Fruit fly (Drosophila melanogaster) whole organism, embryonic: ENCODE results near the gene CG31515.
A peak's percentile ranks its signal among the peaks of the same experiment; 100 is the strongest.

Experiments
- B-H2 ChIP-seq: fragments of 200-800 bp; sonication (Bioruptor generic); optimal IDR thresholded peaks from 2 replicates; lab custom pipeline; 2018; ENCODE audit warnings: missing biosample characterization, mild to moderate bottlenecking, missing genetic modification characterization
- BEAF-32 ChIP-seq: fragments of 200-800 bp; sonication (Bioruptor generic); optimal IDR thresholded peaks from 3 replicates; lab custom pipeline; 2017; ENCODE audit warnings: missing biosample characterization, missing genetic modification characterization, mild to moderate bottlenecking, moderate library complexity, missing genetic modification reagents
- CG10274 ChIP-seq: fragments of 200-800 bp; sonication (Bioruptor generic); optimal IDR thresholded peaks from 3 replicates; lab custom pipeline; 2017; ENCODE audit warnings: missing biosample characterization, mild to moderate bottlenecking, missing genetic modification characterization
- CG10431 ChIP-seq: fragments of 200-800 bp; sonication (Bioruptor generic); optimal IDR thresholded peaks from 3 replicates; lab custom pipeline; 2018; ENCODE audit warnings: missing biosample characterization, mild to moderate bottlenecking, missing genetic modification characterization
- CG10565 ChIP-seq: fragments of 200-800 bp; sonication (Bioruptor generic); optimal IDR thresholded peaks from 3 replicates; lab custom pipeline; 2016; ENCODE audit warnings: missing biosample characterization, mild to moderate bottlenecking, missing genetic modification characterization
- CG11695 ChIP-seq: fragments of 200-800 bp; sonication (Bioruptor generic); IDR thresholded peaks from 3 replicates; pipeline ENCODE4 v1.3.6; 2022; ENCODE audit warnings: missing biosample characterization, missing genetic modification characterization
- CG15514 ChIP-seq: fragments of 200-800 bp; sonication (Bioruptor generic); optimal IDR thresholded peaks from 3 replicates; lab custom pipeline; 2017; ENCODE audit warnings: missing biosample characterization, missing genetic modification characterization, mild to moderate bottlenecking, moderate library complexity, missing genetic modification reagents
- CG1603 ChIP-seq: fragments of 200-800 bp; sonication (Bioruptor generic); optimal IDR thresholded peaks from 2 replicates; lab custom pipeline; 2019; ENCODE audit warnings: missing biosample characterization, mild to moderate bottlenecking, missing genetic modification characterization, moderate library complexity
- CG16863 ChIP-seq: fragments of 200-800 bp; sonication (Bioruptor generic); optimal IDR thresholded peaks from 3 replicates; lab custom pipeline; 2016; ENCODE audit warnings: missing biosample characterization, missing genetic modification characterization
- CG17186 ChIP-seq: fragments of 200-800 bp; sonication (Bioruptor generic); optimal IDR thresholded peaks from 3 replicates; lab custom pipeline; 2017; ENCODE audit warnings: missing biosample characterization, missing genetic modification reagents, missing genetic modification characterization
- CG17359 ChIP-seq: fragments of 200-800 bp; sonication (Bioruptor generic); optimal IDR thresholded peaks from 3 replicates; lab custom pipeline; 2018; ENCODE audit warnings: missing biosample characterization, mild to moderate bottlenecking, missing genetic modification characterization, moderate library complexity
- CG17361 ChIP-seq: fragments of 200-800 bp; sonication (Bioruptor generic); IDR thresholded peaks from 3 replicates; pipeline ENCODE4 v1.3.6; 2022; ENCODE audit warnings: missing biosample characterization, missing genetic modification characterization
- CG18011 ChIP-seq: fragments of 200-800 bp; sonication (Bioruptor generic); optimal IDR thresholded peaks from 2 replicates; lab custom pipeline; 2017; ENCODE audit warnings: missing biosample characterization, missing genetic modification characterization, mild to moderate bottlenecking, moderate library complexity, missing genotype
- CG3995 ChIP-seq: fragments of 200-800 bp; sonication (Bioruptor generic); optimal IDR thresholded peaks from 3 replicates; lab custom pipeline; 2016; ENCODE audit warnings: missing biosample characterization, missing genetic modification characterization
- CG4282 ChIP-seq: fragments of 200-800 bp; sonication (Bioruptor generic); optimal IDR thresholded peaks from 2 replicates; lab custom pipeline; 2016; ENCODE audit warnings: missing biosample characterization, missing genetic modification characterization
- CG4328 ChIP-seq: fragments of 200-800 bp; sonication (Bioruptor generic); optimal IDR thresholded peaks from 3 replicates; lab custom pipeline; 2017; ENCODE audit warnings: missing biosample characterization, missing genetic modification reagents, missing genetic modification characterization
- CG43689 ChIP-seq: fragments of 200-800 bp; sonication (Bioruptor generic); IDR thresholded peaks from 2 replicates; pipeline ENCODE4 v1.3.6; 2022; ENCODE audit warnings: missing biosample characterization, missing genetic modification characterization
- CG4707 ChIP-seq: fragments of 200-800 bp; sonication (Bioruptor generic); optimal IDR thresholded peaks from 2 replicates; lab custom pipeline; 2018; ENCODE audit warnings: missing biosample characterization, mild to moderate bottlenecking, missing genetic modification characterization, moderate library complexity
- CG6765 ChIP-seq: fragments of 200-800 bp; sonication (Bioruptor generic); optimal IDR thresholded peaks from 3 replicates; lab custom pipeline; 2017; ENCODE audit warnings: missing biosample characterization, mild to moderate bottlenecking, missing genetic modification characterization
- CG7271 ChIP-seq: fragments of 200-800 bp; sonication (Bioruptor generic); optimal IDR thresholded peaks from 2 replicates; lab custom pipeline; 2018; ENCODE audit warnings: missing biosample characterization, mild to moderate bottlenecking, missing genetic modification characterization, moderate library complexity
- CG7357 ChIP-seq: fragments of 200-800 bp; sonication (Bioruptor generic); IDR thresholded peaks from 3 replicates; pipeline ENCODE4 v1.3.6; 2022; ENCODE audit warnings: missing biosample characterization, missing genetic modification characterization
- CG7745 ChIP-seq: fragments of 200-800 bp; sonication (Bioruptor generic); optimal IDR thresholded peaks from 2 replicates; lab custom pipeline; 2018; ENCODE audit warnings: missing biosample characterization, mild to moderate bottlenecking, missing genetic modification characterization, moderate library complexity
- CG8388 ChIP-seq: fragments of 200-800 bp; sonication (Bioruptor generic); optimal IDR thresholded peaks from 2 replicates; lab custom pipeline; 2019; ENCODE audit warnings: missing biosample characterization, mild to moderate bottlenecking, missing genetic modification characterization, moderate library complexity
- Dfd ChIP-seq, 2 experiments: fragments of >200 bp; optimal IDR thresholded peaks; 2 replicates each; lab custom pipeline; 2017; ENCODE audit warnings: missing biosample characterization in 2 of 2, missing genetic modification characterization in 2 of 2
- Fer1 ChIP-seq: fragments of 200-800 bp; sonication (Bioruptor generic); optimal IDR thresholded peaks from 2 replicates; lab custom pipeline; 2017; ENCODE audit warnings: missing biosample characterization, mild to moderate bottlenecking, missing genetic modification characterization
- Gug ChIP-seq: fragments of 200-800 bp; sonication (Bioruptor generic); IDR thresholded peaks from 4 replicates; pipeline ENCODE4 v1.3.6; 2022; ENCODE audit warnings: missing biosample characterization, missing genetic modification characterization
- Nf-YB ChIP-seq: fragments of 200-800 bp; sonication (Bioruptor generic); optimal IDR thresholded peaks from 3 replicates; lab custom pipeline; 2019; ENCODE audit warnings: missing biosample characterization, mild to moderate bottlenecking, missing genetic modification characterization, moderate library complexity
- Nf-YC ChIP-seq: fragments of 200-800 bp; optimal IDR thresholded peaks from 3 replicates; lab custom pipeline; 2019; ENCODE audit warnings: missing biosample characterization, mild to moderate bottlenecking, missing genetic modification characterization, moderate library complexity
- Stat92E ChIP-seq, 3 experiments: fragments of >200 bp in 2 of 3; fragments of 200-800 bp in 1 of 3; sonication (Bioruptor generic) in 1 of 3; optimal IDR thresholded peaks; 2 replicates each; lab custom pipeline; 2017 to 2019; ENCODE audit warnings: missing biosample characterization in 3 of 3, missing genetic modification characterization in 3 of 3, mild to moderate bottlenecking in 1 of 3, moderate library complexity in 1 of 3
- Xrp1 ChIP-seq: fragments of 200-800 bp; sonication (Bioruptor generic); IDR thresholded peaks from 2 replicates; pipeline ENCODE4 v1.3.6; 2022; ENCODE audit warnings: missing biosample characterization, missing genetic modification characterization
- dm ChIP-seq: fragments of 200-800 bp; sonication (Bioruptor generic); optimal IDR thresholded peaks from 3 replicates; lab custom pipeline; 2016; ENCODE audit warnings: missing biosample characterization, missing genetic modification characterization
- dysf ChIP-seq: fragments of 200-800 bp; sonication (Bioruptor generic); IDR thresholded peaks from 3 replicates; pipeline ENCODE4 v1.3.6; 2022; ENCODE audit warnings: missing biosample characterization, missing genetic modification characterization
- ewg ChIP-seq: fragments of 200-800 bp; sonication (Bioruptor generic); optimal IDR thresholded peaks from 3 replicates; lab custom pipeline; 2017; ENCODE audit warnings: mild to moderate bottlenecking, missing biosample characterization, missing genetic modification reagents, missing genetic modification characterization
- exex ChIP-seq: fragments of 200-800 bp; sonication (Bioruptor generic); optimal IDR thresholded peaks from 4 replicates; lab custom pipeline; 2018; ENCODE audit warnings: missing biosample characterization, mild to moderate bottlenecking, missing genetic modification characterization, moderate library complexity
- fd3F ChIP-seq: fragments of 200-800 bp; sonication (Bioruptor generic); optimal IDR thresholded peaks from 2 replicates; lab custom pipeline; 2018; ENCODE audit warnings: missing biosample characterization, mild to moderate bottlenecking, missing genetic modification characterization, moderate library complexity
- hbn ChIP-seq: fragments of 200-800 bp; sonication (Bioruptor generic); IDR thresholded peaks from 2 replicates; pipeline ENCODE4 v1.3.6; 2022; ENCODE audit warnings: missing biosample characterization, missing genetic modification characterization; ENCODE audit not compliant: partially characterized antibody
- kah ChIP-seq: fragments of 200-800 bp; sonication (Bioruptor generic); optimal IDR thresholded peaks from 2 replicates; lab custom pipeline; 2018; ENCODE audit warnings: missing biosample characterization, mild to moderate bottlenecking, missing genetic modification characterization
- nau ChIP-seq: fragments of 200-800 bp; sonication (Bioruptor generic); optimal IDR thresholded peaks from 3 replicates; lab custom pipeline; 2017; ENCODE audit warnings: missing biosample characterization, mild to moderate bottlenecking, missing genetic modification characterization, missing genetic modification reagents
- nmo ChIP-seq: fragments of 200-800 bp; sonication (Bioruptor generic); optimal IDR thresholded peaks from 2 replicates; lab custom pipeline; 2018; ENCODE audit warnings: missing biosample characterization, mild to moderate bottlenecking, missing genetic modification characterization, moderate library complexity
- odd ChIP-seq: fragments of 200-800 bp; sonication (Bioruptor generic); optimal IDR thresholded peaks from 2 replicates; lab custom pipeline; 2017; ENCODE audit warnings: missing biosample characterization, mild to moderate bottlenecking, missing genetic modification characterization
- org-1 ChIP-seq: fragments of 200-800 bp; sonication (Bioruptor generic); optimal IDR thresholded peaks from 2 replicates; lab custom pipeline; 2017; ENCODE audit warnings: missing biosample characterization, missing genetic modification characterization
- pfk ChIP-seq: fragments of 200-800 bp; sonication (Bioruptor generic); optimal IDR thresholded peaks from 2 replicates; lab custom pipeline; 2018; ENCODE audit warnings: missing biosample characterization, mild to moderate bottlenecking, missing genetic modification characterization, moderate library complexity
- pros ChIP-seq: fragments of 200-800 bp; sonication (Bioruptor generic); optimal IDR thresholded peaks from 3 replicates; lab custom pipeline; 2019; ENCODE audit warnings: missing biosample characterization, mild to moderate bottlenecking, missing genetic modification characterization, moderate library complexity
- seq ChIP-seq: fragments of 200-800 bp; sonication (Bioruptor generic); IDR thresholded peaks from 2 replicates; pipeline ENCODE4 v1.3.6; 2022; ENCODE audit warnings: missing biosample characterization, missing genetic modification characterization
- slp2 ChIP-seq: fragments of 200-800 bp; sonication (Bioruptor generic); optimal IDR thresholded peaks from 2 replicates; lab custom pipeline; 2016; ENCODE audit warnings: missing biosample characterization, missing genetic modification characterization
- sug ChIP-seq: fragments of 200-800 bp; optimal IDR thresholded peaks from 2 replicates; lab custom pipeline; 2019; ENCODE audit warnings: missing biosample characterization, mild to moderate bottlenecking, missing genetic modification characterization, moderate library complexity
- trem ChIP-seq: fragments of 200-800 bp; optimal IDR thresholded peaks from 3 replicates; lab custom pipeline; 2019; ENCODE audit warnings: missing biosample characterization, mild to moderate bottlenecking, missing genetic modification characterization, moderate library complexity
- tup ChIP-seq: fragments of 200-800 bp; sonication (Bioruptor generic); optimal IDR thresholded peaks from 2 replicates; lab custom pipeline; 2016; ENCODE audit warnings: missing biosample characterization, mild to moderate bottlenecking, missing genetic modification characterization, moderate library complexity
- zen ChIP-seq: fragments of 200-800 bp; sonication (Bioruptor generic); optimal IDR thresholded peaks from 3 replicates; lab custom pipeline; 2018; ENCODE audit warnings: missing biosample characterization, mild to moderate bottlenecking, missing genetic modification characterization, moderate library complexity

The CG31515 gene

dm6 chr3R:23358565-23359138, 30.0 kb downstream of the CG31515 start, which contains the start of gene RpS3 (continued):
- TF ChIP-seq seq (GFP tag; lab: Robert Waterston, UW): no peak
- TF ChIP-seq CG3995 (GFP tag; lab: Kevin White, UChicago): peak; percentile 8
- TF ChIP-seq dysf (GFP tag; lab: Robert Waterston, UW): 0 out of 3 replicates have a peak, but pooled peaks have one; percentile 31
- peak; percentile 10 for TF ChIP-seq CG17186 (GFP tag; lab: Kevin White, UChicago)
- peak; percentile 78 for TF ChIP-seq ewg (GFP tag; lab: Kevin White, UChicago)
- peak; percentile 14 for TF ChIP-seq CG8388 (GFP tag; lab: Kevin White, UChicago)
- no peak for TF ChIP-seq CG10565 (GFP tag; lab: Kevin White, UChicago)
- no peak for TF ChIP-seq nau (GFP tag; lab: Kevin White, UChicago)
- no peak for TF ChIP-seq CG10274 (GFP tag; lab: Kevin White, UChicago)
- peak; percentile 37 for TF ChIP-seq BEAF-32
- TF ChIP-seq pfk (GFP tag; lab: Kevin White, UChicago): peak; percentile 12
- TF ChIP-seq trem (tag; lab: Kevin White, UChicago): peak; percentile 77
- TF ChIP-seq CG4282 (GFP tag; lab: Kevin White, UChicago): no peak
- peak; percentile 63 for TF ChIP-seq Fer1 (GFP tag; lab: Kevin White, UChicago)
- TF ChIP-seq dm: peak; percentile 99
- TF ChIP-seq Nf-YB (GFP tag; lab: Kevin White, UChicago): peak; percentile 13
- TF ChIP-seq CG7745 (tag; lab: Kevin White, UChicago): no peak
- no peak for TF ChIP-seq hbn (GFP tag; lab: Robert Waterston, UW)
- peak; percentile 8 for TF ChIP-seq fd3F (GFP tag; lab: Kevin White, UChicago)
- peak; percentile 34 for TF ChIP-seq CG10431
- no peak for TF ChIP-seq CG7357 (GFP tag; lab: Robert Waterston, UW)
- TF ChIP-seq CG11695: peak; percentile 45; the same call in 2 of the 3 replicates
- TF ChIP-seq CG17359 (tag; lab: Kevin White, UChicago): peak; percentile 22
- TF ChIP-seq CG18011: peak; percentile 7
- TF ChIP-seq CG1603 (tag; lab: Kevin White, UChicago): peak; percentile 12
- no peak for TF ChIP-seq Gug (GFP tag; lab: Robert Waterston, UW)
- TF ChIP-seq Xrp1 (GFP tag; lab: Robert Waterston, UW): no peak
- no peak; the same call in 1 of the 3 replicates for TF ChIP-seq CG17361 (GFP tag; lab: Robert Waterston, UW)
- TF ChIP-seq Nf-YC (tag; lab: Kevin White, UChicago): peak; percentile 38
- peak; percentile 33 for TF ChIP-seq kah (GFP tag; lab: Kevin White, UChicago)
- TF ChIP-seq B-H2 (GFP tag; lab: Kevin White, UChicago): peak; percentile 42
- no peak for TF ChIP-seq Dfd (GFP tag; optimal IDR thresholded peaks at IDR 0.05; lab: Kevin White, UChicago)
- peak; percentile 65 for TF ChIP-seq nmo (GFP tag; lab: Kevin White, UChicago)
- TF ChIP-seq CG7271: peak; percentile 9
- TF ChIP-seq pros (GFP tag; lab: Kevin White, UChicago): no peak
- peak; percentile 39 for TF ChIP-seq odd (GFP tag; lab: Kevin White, UChicago)
- peak; percentile 12 for TF ChIP-seq CG4328
- TF ChIP-seq zen (tag; lab: Kevin White, UChicago): peak; percentile 29
- peak; percentile 9 for TF ChIP-seq exex (tag; lab: Kevin White, UChicago)
- no peak for TF ChIP-seq CG43689 (GFP tag; lab: Robert Waterston, UW)
- peak in 1 of 3 experiments; percentile 40 for TF ChIP-seq Stat92E (GFP tag; optimal IDR thresholded peaks at IDR 0.05; lab: Kevin White, UChicago)
- TF ChIP-seq CG6765: peak; percentile 39
- TF ChIP-seq CG15514 (GFP tag; lab: Kevin White, UChicago): peak; percentile 64
- no peak for TF ChIP-seq CG16863 (GFP tag; lab: Kevin White, UChicago)
- TF ChIP-seq CG4707 (GFP tag; lab: Kevin White, UChicago): no peak
- TF ChIP-seq slp2 (GFP tag; lab: Kevin White, UChicago): no peak
- TF ChIP-seq tup: no peak
- no peak for TF ChIP-seq org-1 (GFP tag; lab: Kevin White, UChicago)
- TF ChIP-seq sug (tag; lab: Kevin White, UChicago): peak; percentile 36
